Worm (Caenorhabditis elegans) whole organism, midembryonic: ENCODE measurements around the gene haf-2.

Experiments
- T22C8.4 ChIP-seq: fragments of 200-800 bp; sonication (Bioruptor generic); IDR thresholded peaks from 2 replicates; pipeline ENCODE4 v1.3.6; 2022; ENCODE audit warnings: missing genetic modification characterization, missing compliant biosample characterization
- cog-1 ChIP-seq: sonication (generic microtip); optimal IDR thresholded peaks from 2 replicates; lab custom pipeline; 2016; ENCODE audit warnings: missing genetic modification characterization, missing compliant biosample characterization
- flt-1 ChIP-seq: fragments of 200-800 bp; sonication (Bioruptor generic); IDR thresholded peaks from 2 replicates; pipeline ENCODE4 v1.3.6; 2022; ENCODE audit warnings: missing genetic modification characterization, missing compliant biosample characterization
- klf-2 ChIP-seq: fragments of 200-800 bp; sonication (Bioruptor generic); conservative IDR thresholded peaks from 2 replicates; pipeline ENCODE4 v1.3.6; 2022; ENCODE audit warnings: missing genetic modification reagents, missing genetic modification characterization, missing compliant biosample characterization
- med-1 ChIP-seq: sonication (generic microtip); optimal IDR thresholded peaks from 2 replicates; lab custom pipeline; 2017; ENCODE audit warnings: missing genetic modification characterization, mild to moderate bottlenecking, missing compliant biosample characterization, antibody characterized with exemption, missing genetic modification reagents; ENCODE audit not compliant: insufficient read depth
- ref-1 ChIP-seq: fragments of 200-800 bp; sonication (Bioruptor generic); conservative IDR thresholded peaks from 2 replicates; pipeline ENCODE4 v1.3.6; 2022; ENCODE audit warnings: missing genetic modification reagents, missing genetic modification characterization, missing compliant biosample characterization
- tab-1 ChIP-seq: fragments of 200-800 bp; sonication (Bioruptor generic); IDR thresholded peaks from 2 replicates; pipeline ENCODE4 v1.3.6; 2022; ENCODE audit warnings: missing genetic modification characterization, missing compliant biosample characterization
- ztf-23 ChIP-seq: fragments of 200-800 bp; sonication (Bioruptor generic); IDR thresholded peaks from 2 replicates; pipeline ENCODE4 v1.3.6; 2022; ENCODE audit warnings: missing genetic modification reagents, missing genetic modification characterization, missing compliant biosample characterization
- ztf-29 ChIP-seq: fragments of 200-800 bp; sonication (Bioruptor generic); IDR thresholded peaks from 2 replicates; pipeline ENCODE4 v1.3.6; 2022; ENCODE audit warnings: missing genetic modification reagents, missing genetic modification characterization, missing compliant biosample characterization

haf-2 gene

ce11 chrII:7323317-7323716 lies 32.9 kb downstream of the haf-2 start:
- TF ChIP-seq flt-1 (GFP tag; lab: Robert Waterston, UW) (no peak), klf-2 (GFP tag; lab: Robert Waterston, UW) (no peak), tab-1 (no peak)

ce11 chrII:7319471-7319870 lies 36.8 kb downstream of the haf-2 start:
- no peak for TF ChIP-seq med-1 (GFP tag; lab: Kevin White, UChicago)
- no peak for TF ChIP-seq ztf-29
- no peak for TF ChIP-seq cog-1 (tag; lab: Kevin White, UChicago)
- TF ChIP-seq tab-1: no peak
- TF ChIP-seq klf-2 (GFP tag; lab: Robert Waterston, UW): no peak
- no peak for TF ChIP-seq ref-1
- TF ChIP-seq flt-1 (GFP tag; lab: Robert Waterston, UW): no peak
- TF ChIP-seq ztf-23 (GFP tag; lab: Robert Waterston, UW): no peak
- no peak for TF ChIP-seq T22C8.4 (GFP tag; lab: Robert Waterston, UW)

ce11 chrII:7317468-7317867 lies 38.8 kb downstream of the haf-2 start, which contains the start of gene F21D12.2:
TSS of gene F21D12.2 (plus strand) at chrII:7317768.
- no peak for TF ChIP-seq T22C8.4 (GFP tag; lab: Robert Waterston, UW)

- TF ChIP-seq ztf-23 (GFP tag; lab: Robert Waterston, UW) (no peak), klf-2 (GFP tag; lab: Robert Waterston, UW) (no peak), med-1 (GFP tag; lab: Kevin White, UChicago) (no peak), T22C8.4 (GFP tag; lab: Robert Waterston, UW) (no peak), cog-1 (tag; lab: Kevin White, UChicago) (no peak), flt-1 (GFP tag; lab: Robert Waterston, UW) (no peak), ref-1 (no peak), ztf-29 (no peak), tab-1 (no peak)
Measured at ce11 chrII:7314083-7314482, 42.1 kb downstream of the haf-2 start, which contains the start of gene F45E12.6. TSS of gene F45E12.6 (minus strand) at chrII:7314183.

ce11 chrII:7310023-7310422 lies 46.2 kb downstream of the haf-2 start, which contains the start of the genes F45E12.5 and cnep-1:
TSS of gene F45E12.5 (minus strand) at chrII:7310115.
TSS of gene cnep-1 (plus strand) at chrII:7310348.
- TF ChIP-seq ztf-29: no peak
- no peak for TF ChIP-seq ref-1
- TF ChIP-seq cog-1 (tag; lab: Kevin White, UChicago): no peak
- no peak for TF ChIP-seq T22C8.4 (GFP tag; lab: Robert Waterston, UW)
- TF ChIP-seq klf-2 (GFP tag; lab: Robert Waterston, UW): no peak
- TF ChIP-seq flt-1 (GFP tag; lab: Robert Waterston, UW): no peak
- TF ChIP-seq tab-1: no peak
- no peak for TF ChIP-seq ztf-23 (GFP tag; lab: Robert Waterston, UW)
- no peak for TF ChIP-seq med-1 (GFP tag; lab: Kevin White, UChicago)

- TF ChIP-seq tab-1 (no peak), cog-1 (tag; lab: Kevin White, UChicago) (no peak), klf-2 (GFP tag; lab: Robert Waterston, UW) (no peak), ztf-23 (GFP tag; lab: Robert Waterston, UW) (no peak), flt-1 (GFP tag; lab: Robert Waterston, UW) (no peak), ref-1 (no peak), med-1 (GFP tag; lab: Kevin White, UChicago) (no peak), T22C8.4 (GFP tag; lab: Robert Waterston, UW) (no peak), ztf-29 (no peak)
Measured at ce11 chrII:7305558-7305957, 50.7 kb downstream of the haf-2 start, which contains the start of gene brf-1. TSS of gene brf-1 (plus strand) at chrII:7305858.
